Fruit fly (Drosophila melanogaster) whole organism: ENCODE measurements around the gene CG18088.

Source experiments
- CG8478 ChIP-seq: fragments of >200 bp; optimal IDR thresholded peaks from 2 replicates; lab custom pipeline; 2018; ENCODE audit warnings: inconsistent platforms
- Dll ChIP-seq: fragments of >200 bp; optimal IDR thresholded peaks from 2 replicates; lab custom pipeline; 2017
- pan ChIP-seq: fragments of >200 bp; optimal IDR thresholded peaks from 2 replicates; lab custom pipeline; 2017
- psq ChIP-seq: fragments of >200 bp; optimal IDR thresholded peaks from 2 replicates; lab custom pipeline; 2017
- usp ChIP-seq: fragments of >200 bp; optimal IDR thresholded peaks from 2 replicates; lab custom pipeline; 2017; ENCODE audit warnings: missing biosample characterization, missing genetic modification characterization, mixed read lengths

DNA sequence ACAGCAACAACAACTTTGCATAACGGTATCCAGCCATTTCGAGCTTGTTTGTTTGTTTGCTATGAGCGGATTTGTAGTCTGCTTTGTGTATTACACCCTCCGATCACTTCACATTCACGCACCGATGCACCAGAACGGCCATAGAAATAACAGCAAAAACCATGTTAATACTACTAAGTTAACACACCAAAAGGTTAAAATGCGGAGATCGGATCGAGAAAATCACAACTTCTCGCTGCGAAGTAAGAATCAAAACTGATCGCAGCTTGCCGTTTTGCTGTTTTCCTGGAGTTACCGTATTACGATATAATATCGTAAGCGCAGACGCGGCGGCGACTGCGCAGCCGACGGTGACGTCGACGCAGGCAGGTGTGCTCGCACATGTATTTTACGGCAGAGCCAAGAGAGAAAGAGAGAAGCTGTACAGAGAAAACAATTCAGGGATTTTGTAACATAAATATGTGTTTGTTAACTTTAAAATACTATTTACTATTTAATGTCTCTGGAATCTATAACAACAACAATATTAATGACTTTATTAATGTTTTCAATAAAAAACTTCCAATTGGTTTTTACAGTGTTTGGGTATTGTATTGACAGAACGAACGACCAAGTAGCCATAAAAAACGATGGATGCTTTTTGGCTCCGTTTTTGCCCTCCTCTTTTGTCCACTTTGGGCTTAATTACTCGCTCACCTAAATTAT, 17.4 kb downstream of the CG18088 start, which contains the start of gene CG13101:
- no peak for TF ChIP-seq usp (GFP tag; lab: Kevin White, UChicago)
- TF ChIP-seq Dll (lab: Kevin White, UChicago) = no peak
- no peak for TF ChIP-seq psq (lab: Kevin White, UChicago)
- TF ChIP-seq CG8478 (lab: Kevin White, UChicago) = no peak
- no peak for TF ChIP-seq pan (lab: Kevin White, UChicago)
